Worm (Caenorhabditis elegans) whole organism, L4/young adult: ENCODE data around the gene irld-33.

Source experiments
- dao-5 ChIP-seq: sonication (generic microtip); optimal IDR thresholded peaks from 2 replicates; lab custom pipeline; 2016; ENCODE audit warnings: missing genotype, missing genetic modification characterization, moderate library complexity, missing compliant biosample characterization
- him-1 ChIP-seq: sonication (generic microtip); optimal IDR thresholded peaks from 2 replicates; lab custom pipeline; 2016; ENCODE audit warnings: missing genotype, missing genetic modification reagents, missing genetic modification characterization, missing compliant biosample characterization

ce11 chrII:1782474-1782873, 43.6 kb downstream of the irld-33 start, which contains the start of gene math-4:
- TF ChIP-seq dao-5 (tag; lab: Kevin White, UChicago) (no peak), him-1 (tag; lab: Kevin White, UChicago) (no peak)
